Fruit fly (Drosophila melanogaster): Measurements from ENCODE around the gene ERR.

Gene ERR

DNA sequence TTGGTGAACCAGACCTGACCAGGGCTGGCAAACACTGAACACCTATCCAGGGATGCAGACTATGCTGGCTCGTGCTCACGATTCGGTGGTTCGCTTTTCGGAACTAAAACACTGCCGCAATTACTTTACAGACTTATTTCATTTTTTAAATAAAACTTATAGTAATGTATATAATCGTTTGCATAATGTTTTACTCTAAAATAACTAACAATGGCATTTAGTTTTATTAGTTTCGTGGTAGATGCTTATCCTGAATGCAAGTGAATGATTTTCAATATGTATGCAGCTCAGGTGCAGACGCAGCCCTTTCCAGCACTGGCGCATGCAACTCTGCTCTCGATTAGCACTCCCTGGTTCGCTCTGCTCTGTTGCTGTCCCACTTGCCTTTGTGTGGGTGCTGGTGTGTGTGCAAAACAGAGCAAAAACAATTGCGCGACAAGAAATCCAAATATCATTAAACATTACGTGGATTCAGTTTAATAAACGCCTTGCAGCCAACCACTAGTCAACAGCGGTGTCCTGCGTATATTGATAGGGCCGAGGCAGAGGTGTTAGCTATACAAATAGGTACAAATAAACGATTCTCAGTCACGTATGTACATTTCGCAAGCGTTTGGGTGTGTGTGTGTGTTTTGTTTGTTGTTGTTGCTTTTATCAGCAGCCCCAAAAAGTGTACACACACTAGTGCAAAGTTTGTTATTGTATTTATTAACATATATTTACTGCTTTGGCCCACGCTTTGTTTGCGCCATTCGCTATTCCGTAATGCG lies at the start of gene ERR, which contains the start of gene Atg18a (continued):
- TF ChIP-seq ttk (GFP tag; IDR thresholded peaks at IDR 0.05) (peak; percentile 81), hkb (optimal IDR thresholded peaks at IDR 0.05) (peak; percentile 93), hkb (GFP tag; IDR thresholded peaks at IDR 0.05) (peak; percentile 62), vfl (GFP tag; optimal IDR thresholded peaks at IDR 0.05) (peak; percentile 72), ssp (GFP tag; IDR thresholded peaks at IDR 0.05) (peak; percentile 83), pita (GFP tag; optimal IDR thresholded peaks at IDR 0.05) (no peak), vvl (GFP tag; IDR thresholded peaks at IDR 0.05) (peak; percentile 85), CG11456 (GFP tag; IDR thresholded peaks at IDR 0.05) (peak; percentile 90), CG30403 (GFP tag; optimal IDR thresholded peaks at IDR 0.05) (peak; percentile 93), knrl (GFP tag; IDR thresholded peaks at IDR 0.05; ENCODE audit: partially characterized antibody) (peak; percentile 85), CG4404 (GFP tag; IDR thresholded peaks at IDR 0.05) (peak; percentile 93), sim (GFP tag; IDR thresholded peaks at IDR 0.05) (no peak), tx (GFP tag; optimal IDR thresholded peaks at IDR 0.05) (peak; percentile 82), Dll (GFP tag; IDR thresholded peaks at IDR 0.05; ENCODE audit: partially characterized antibody) (peak; percentile 67), CG17361 (GFP tag; IDR thresholded peaks at IDR 0.05) (peak; percentile 92), z (GFP tag; IDR thresholded peaks at IDR 0.05) (no peak), crp (GFP tag; optimal IDR thresholded peaks at IDR 0.05) (peak in 1 of 2 experiments; percentile 63), cad (GFP tag; optimal IDR thresholded peaks at IDR 0.05) (no peak), sna (GFP tag; IDR thresholded peaks at IDR 0.05; ENCODE audit: partially characterized antibody) (no peak), Side (GFP tag; optimal IDR thresholded peaks at IDR 0.05) (peak; percentile 68), Atf3 (GFP tag; optimal IDR thresholded peaks at IDR 0.05) (peak; percentile 62), ind (GFP tag; optimal IDR thresholded peaks at IDR 0.05) (peak; percentile 91), croc (GFP tag; conservative IDR thresholded peaks at IDR 0.05) (peak; percentile 85), Neu2 (GFP tag; optimal IDR thresholded peaks at IDR 0.05; ENCODE audit: borderline replicate concordance) (no peak), CG13123 (GFP tag; optimal IDR thresholded peaks at IDR 0.05) (peak; percentile 77), insv (GFP tag; optimal IDR thresholded peaks at IDR 0.05) (peak in 1 of 2 experiments; percentile 67), pb (GFP tag; optimal IDR thresholded peaks at IDR 0.05) (peak; percentile 65), CG15601 (tag; optimal IDR thresholded peaks at IDR 0.05) (peak; percentile 87), CG8765 (GFP tag; IDR thresholded peaks at IDR 0.05) (peak; percentile 69), C15 (GFP tag; IDR thresholded peaks at IDR 0.05) (peak; percentile 19; the same call in 1 of the 3 replicates), az2 (GFP tag; optimal IDR thresholded peaks at IDR 0.05) (peak; percentile 82), CG12299 (tag; optimal IDR thresholded peaks at IDR 0.05) (peak; percentile 38), CG1602 (GFP tag; optimal IDR thresholded peaks at IDR 0.05) (peak; percentile 89), Ets65A (GFP tag) (peak; percentile 99), CG4730 (GFP tag; IDR thresholded peaks at IDR 0.05) (peak; percentile 82), Ravus (GFP tag; IDR thresholded peaks at IDR 0.05) (peak; percentile 41), fd96Cb (tag; optimal IDR thresholded peaks at IDR 0.05) (peak; percentile 77), Dip3 (GFP tag; optimal IDR thresholded peaks at IDR 0.05) (peak; percentile 88), CG32767 (GFP tag; IDR thresholded peaks at IDR 0.05) (peak; percentile 76; the same call in 1 of the 2 replicates), Gsc (GFP tag; IDR thresholded peaks at IDR 0.05) (peak; percentile 61), CG2129 (GFP tag; IDR thresholded peaks at IDR 0.05; ENCODE audit: partially characterized antibody) (0 out of 2 replicates have a peak, but pooled peaks have one; percentile 13), scrt (GFP tag; optimal IDR thresholded peaks at IDR 0.05) (peak; percentile 73), CG11560 (tag; IDR thresholded peaks at IDR 0.05) (peak; percentile 80), CG7786 (GFP tag; optimal IDR thresholded peaks at IDR 0.05) (peak; percentile 83), PHDP (tag; optimal IDR thresholded peaks at IDR 0.05) (peak; percentile 75), CG10462 (GFP tag; optimal IDR thresholded peaks at IDR 0.05) (peak; percentile 71), CG12942 (GFP tag; optimal IDR thresholded peaks at IDR 0.05) (peak; percentile 81), caup (GFP tag; optimal IDR thresholded peaks at IDR 0.05; ENCODE audit: severe bottlenecking) (peak; percentile 74), CG8290 (GFP tag; optimal IDR thresholded peaks at IDR 0.05) (peak; percentile 66), CG8290 (tag; optimal IDR thresholded peaks at IDR 0.05) (peak; percentile 38 to 80)

Measured in whole organism, embryonic.